Worm (Caenorhabditis elegans): ENCODE measurements around the gene T04C9.1.

DNA sequence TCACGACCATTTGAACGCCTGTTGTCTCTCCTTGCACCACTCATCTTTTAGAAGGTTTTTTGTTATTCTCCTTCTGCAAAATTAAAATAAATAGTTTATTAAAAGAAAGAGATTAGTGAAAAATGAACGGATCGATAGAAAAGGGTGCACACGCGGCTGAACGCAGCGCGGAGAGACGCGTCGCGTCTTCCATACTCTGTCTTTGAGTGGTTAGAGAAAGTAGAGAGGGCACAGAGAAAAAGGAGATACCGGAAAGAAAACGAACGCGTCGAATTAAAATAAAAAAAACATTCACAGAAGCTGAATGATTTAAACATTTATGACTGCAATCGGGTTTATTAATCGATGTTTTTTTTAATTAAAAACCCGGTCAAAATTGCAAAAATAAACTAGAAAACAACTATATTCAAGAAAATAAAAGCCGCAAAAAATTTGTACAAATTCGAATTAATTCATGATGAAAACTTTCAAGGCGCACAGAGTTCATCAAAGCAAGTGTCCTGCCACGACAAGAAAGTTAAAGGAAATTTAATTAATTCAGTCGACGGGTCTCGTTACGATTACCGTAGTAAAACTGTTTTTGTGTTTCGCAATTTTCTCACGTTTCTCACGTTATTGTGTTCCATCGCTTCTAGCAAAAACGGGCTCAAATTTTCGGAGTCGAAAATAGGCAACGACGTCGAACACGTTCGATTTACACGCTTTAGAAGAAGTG, 34.7 kb upstream of the T04C9.1 start, which contains the start of the genes nono-1 and nop-1:
- no peak for TF ChIP-seq med-1 (GFP tag; optimal IDR thresholded peaks at IDR 0.05; ENCODE audit: insufficient read depth)
- TF ChIP-seq ref-1 (GFP tag; conservative IDR thresholded peaks at IDR 0.05): no peak
- no peak for TF ChIP-seq ztf-29 (GFP tag; IDR thresholded peaks at IDR 0.05)
- TF ChIP-seq tab-1 (GFP tag; IDR thresholded peaks at IDR 0.05): no peak
- TF ChIP-seq klf-2 (GFP tag; conservative IDR thresholded peaks at IDR 0.05): no peak
- peak; percentile 64; the same call in 1 of the 2 replicates for TF ChIP-seq flt-1 (GFP tag; IDR thresholded peaks at IDR 0.05)
- no peak for TF ChIP-seq ztf-23 (GFP tag; IDR thresholded peaks at IDR 0.05)

Data from whole organism, midembryonic.